Fruit fly (Drosophila melanogaster): ENCODE measurements around the gene CG13855.

Gene CG13855

dm6 chr3R:22447195-22447873, 41.6 kb downstream of the CG13855 start, which contains the start of gene CG34288 (continued):
- TF ChIP-seq tna (GFP tag; IDR thresholded peaks at IDR 0.05; ENCODE audit: partially characterized antibody) (no peak), bab2 (GFP tag; optimal IDR thresholded peaks at IDR 0.05) (peak; percentile 14), dimm (GFP tag; IDR thresholded peaks at IDR 0.05) (no peak), yki (optimal IDR thresholded peaks at IDR 0.05) (no peak), Ets65A (GFP tag) (no peak), crp (GFP tag; optimal IDR thresholded peaks at IDR 0.05) (no peak), chinmo (GFP tag; IDR thresholded peaks at IDR 0.05; ENCODE audit: partially characterized antibody) (no peak), Nf-YC (tag; optimal IDR thresholded peaks at IDR 0.05) (no peak), hkb (optimal IDR thresholded peaks at IDR 0.05) (no peak), hkb (GFP tag; IDR thresholded peaks at IDR 0.05) (no peak), jing (GFP tag; optimal IDR thresholded peaks at IDR 0.05) (no peak), Drgx (GFP tag; IDR thresholded peaks at IDR 0.05) (no peak; the same call in 1 of the 2 replicates), TFAM (GFP tag; optimal IDR thresholded peaks at IDR 0.05) (no peak), CG14860 (GFP tag; IDR thresholded peaks at IDR 0.05; ENCODE audit: partially characterized antibody) (no peak), zfh1 (GFP tag; IDR thresholded peaks at IDR 0.05) (peak; percentile 34; the same call in 2 of the 3 replicates), fd64A (GFP tag; optimal IDR thresholded peaks at IDR 0.05) (no peak), CG15514 (GFP tag; optimal IDR thresholded peaks at IDR 0.05) (no peak), CG4424 (GFP tag; optimal IDR thresholded peaks at IDR 0.05) (no peak), CG10431 (GFP tag; optimal IDR thresholded peaks at IDR 0.05) (no peak), grau (tag; optimal IDR thresholded peaks at IDR 0.05) (no peak), unpg (GFP tag; optimal IDR thresholded peaks at IDR 0.05) (no peak), CG8944 (GFP tag; optimal IDR thresholded peaks at IDR 0.05) (no peak), CG42726 (GFP tag; IDR thresholded peaks at IDR 0.05; ENCODE audit: partially characterized antibody) (no peak), CG8359 (GFP tag; optimal IDR thresholded peaks at IDR 0.05; ENCODE audit: borderline replicate concordance) (no peak), ssp (GFP tag; IDR thresholded peaks at IDR 0.05) (no peak), CG16813 (GFP tag; IDR thresholded peaks at IDR 0.05; ENCODE audit: partially characterized antibody) (no peak), CG12155 (GFP tag; optimal IDR thresholded peaks at IDR 0.05) (peak; percentile 2), Dad (GFP tag; optimal IDR thresholded peaks at IDR 0.05) (no peak), gcm2 (GFP tag; optimal IDR thresholded peaks at IDR 0.05) (no peak), CG32772 (GFP tag; IDR thresholded peaks at IDR 0.05) (0 out of 2 replicates have a peak, but pooled peaks have one; percentile 6), Sox100B (GFP tag; optimal IDR thresholded peaks at IDR 0.05) (no peak), sqz (GFP tag; optimal IDR thresholded peaks at IDR 0.05) (no peak), Mad (GFP tag; optimal IDR thresholded peaks at IDR 0.05) (no peak), zen (tag; optimal IDR thresholded peaks at IDR 0.05) (no peak), cwo (GFP tag; optimal IDR thresholded peaks at IDR 0.05) (peak; percentile 70), Ravus (GFP tag; IDR thresholded peaks at IDR 0.05) (no peak), vvl (GFP tag; IDR thresholded peaks at IDR 0.05) (no peak; the same call in 1 of the 2 replicates), CG1024 (GFP tag; IDR thresholded peaks at IDR 0.05) (no peak), run (tag; optimal IDR thresholded peaks at IDR 0.05) (no peak), CG12299 (tag; optimal IDR thresholded peaks at IDR 0.05) (no peak), CG17359 (tag; optimal IDR thresholded peaks at IDR 0.05) (no peak), Fer1 (GFP tag; optimal IDR thresholded peaks at IDR 0.05) (no peak), stc (GFP tag; IDR thresholded peaks at IDR 0.05) (no peak), CG11723 (GFP tag; optimal IDR thresholded peaks at IDR 0.05) (no peak), CTCF (GFP tag; optimal IDR thresholded peaks at IDR 0.05) (no peak), Deaf1 (tag; optimal IDR thresholded peaks at IDR 0.05) (no peak), CG2678 (tag; optimal IDR thresholded peaks at IDR 0.05) (peak; percentile 58), Elba2 (GFP tag; optimal IDR thresholded peaks at IDR 0.05) (no peak), CG12219 (GFP tag; optimal IDR thresholded peaks at IDR 0.05) (no peak), CG4328 (GFP tag; optimal IDR thresholded peaks at IDR 0.05) (no peak), CG4360 (GFP tag; IDR thresholded peaks at IDR 0.05) (no peak)
